Fruit fly (Drosophila melanogaster) whole organism, prepupa: Measurements from ENCODE around the gene Alp11.

Experiments
- Blimp-1 ChIP-seq: fragments of 200-800 bp; sonication (Bioruptor generic); optimal IDR thresholded peaks from 3 replicates; lab custom pipeline; 2017; ENCODE audit warnings: missing biosample characterization, missing genetic modification characterization, mild to moderate bottlenecking, moderate library complexity, missing genetic modification reagents
- CG10669 ChIP-seq: fragments of 200-800 bp; sonication (Bioruptor generic); optimal IDR thresholded peaks from 3 replicates; lab custom pipeline; 2018; ENCODE audit warnings: missing biosample characterization, mild to moderate bottlenecking, missing genetic modification characterization, moderate library complexity
- CG11294 ChIP-seq: fragments of 200-800 bp; sonication (Bioruptor generic); IDR thresholded peaks from 2 replicates; pipeline ENCODE4 v1.3.6; 2022; ENCODE audit warnings: missing biosample characterization, missing genetic modification characterization
- CG11762 ChIP-seq: fragments of 200-800 bp; sonication (Bioruptor generic); optimal IDR thresholded peaks from 3 replicates; lab custom pipeline; 2016; ENCODE audit warnings: missing biosample characterization, missing genetic modification characterization; ENCODE audit not compliant: insufficient read depth
- CG15336 ChIP-seq: fragments of 200-800 bp; sonication (Bioruptor generic); IDR thresholded peaks from 2 replicates; pipeline ENCODE4 v1.3.6; 2022; ENCODE audit warnings: missing biosample characterization, missing genetic modification characterization
- CG1621 ChIP-seq: fragments of 200-800 bp; sonication (Bioruptor generic); optimal IDR thresholded peaks from 3 replicates; lab custom pipeline; 2018; ENCODE audit warnings: missing biosample characterization, mild to moderate bottlenecking, missing genetic modification characterization
- CG16779 ChIP-seq: fragments of 200-800 bp; sonication (Bioruptor generic); optimal IDR thresholded peaks from 3 replicates; lab custom pipeline; 2017; ENCODE audit warnings: missing biosample characterization, mild to moderate bottlenecking, missing genetic modification characterization
- CG34406 ChIP-seq: fragments of 200-800 bp; sonication (Bioruptor generic); optimal IDR thresholded peaks from 3 replicates; lab custom pipeline; 2016; ENCODE audit warnings: missing biosample characterization, missing genetic modification characterization
- CG3919 ChIP-seq: fragments of 200-800 bp; sonication (Bioruptor generic); optimal IDR thresholded peaks from 3 replicates; lab custom pipeline; 2016; ENCODE audit warnings: missing biosample characterization, missing genetic modification characterization
- CG4318 ChIP-seq: fragments of 200-800 bp; sonication (Bioruptor generic); optimal IDR thresholded peaks from 3 replicates; lab custom pipeline; 2017; ENCODE audit warnings: missing biosample characterization, mild to moderate bottlenecking, missing genetic modification characterization
- CG6163 ChIP-seq: fragments of 200-800 bp; sonication (Bioruptor generic); IDR thresholded peaks from 3 replicates; pipeline ENCODE4 v1.3.6; 2022; ENCODE audit warnings: missing biosample characterization, missing genetic modification characterization
- CG6276 ChIP-seq: fragments of 200-800 bp; sonication (Bioruptor generic); optimal IDR thresholded peaks from 2 replicates; lab custom pipeline; 2017; ENCODE audit warnings: missing biosample characterization, mild to moderate bottlenecking, missing genetic modification characterization
- CG6792 ChIP-seq: fragments of 200-800 bp; sonication (Bioruptor generic); optimal IDR thresholded peaks from 3 replicates; lab custom pipeline; 2016; ENCODE audit warnings: missing biosample characterization, missing genetic modification characterization
- CG6808 ChIP-seq: fragments of 200-800 bp; sonication (Bioruptor generic); optimal IDR thresholded peaks from 3 replicates; lab custom pipeline; 2017; ENCODE audit warnings: missing biosample characterization, missing genetic modification characterization, mild to moderate bottlenecking, moderate library complexity, missing genetic modification reagents
- CG6854 ChIP-seq: fragments of 200-800 bp; sonication (Bioruptor generic); optimal IDR thresholded peaks from 2 replicates; lab custom pipeline; 2017; ENCODE audit warnings: missing biosample characterization, mild to moderate bottlenecking, missing genetic modification characterization
- CG7368 ChIP-seq: fragments of 200-800 bp; sonication (Bioruptor generic); optimal IDR thresholded peaks from 3 replicates; lab custom pipeline; 2016; ENCODE audit warnings: missing biosample characterization, missing genetic modification characterization
- CG8119 ChIP-seq: fragments of 200-800 bp; sonication (Bioruptor generic); IDR thresholded peaks from 3 replicates; pipeline ENCODE4 v1.3.6; 2022; ENCODE audit warnings: missing biosample characterization, missing genetic modification characterization
- CG8319 ChIP-seq: fragments of 200-800 bp; sonication (Bioruptor generic); optimal IDR thresholded peaks from 3 replicates; lab custom pipeline; 2016; ENCODE audit warnings: missing biosample characterization, missing genetic modification characterization
- CG8632 ChIP-seq: fragments of 200-800 bp; sonication (Bioruptor generic); optimal IDR thresholded peaks from 3 replicates; lab custom pipeline; 2016; ENCODE audit warnings: missing biosample characterization, missing genetic modification characterization
- CG9139 ChIP-seq: fragments of 200-800 bp; sonication (Bioruptor generic); optimal IDR thresholded peaks from 3 replicates; lab custom pipeline; 2017; ENCODE audit warnings: missing biosample characterization, mild to moderate bottlenecking, missing genetic modification characterization
- Eip78C ChIP-seq: fragments of 200-800 bp; sonication (Bioruptor generic); peaks from one replicate; lab custom pipeline; 2016; ENCODE audit warnings: missing biosample characterization, missing genetic modification characterization
- Eip93F ChIP-seq: fragments of 200-800 bp; sonication (Bioruptor generic); optimal IDR thresholded peaks from 2 replicates; lab custom pipeline; 2016; ENCODE audit warnings: missing biosample characterization, mild to moderate bottlenecking, missing genetic modification characterization
- Ets21C ChIP-seq: fragments of 200-800 bp; sonication (Bioruptor generic); optimal IDR thresholded peaks from 3 replicates; lab custom pipeline; 2016; ENCODE audit warnings: missing biosample characterization, missing genetic modification characterization
- Gug ChIP-seq: fragments of 200-800 bp; sonication (Bioruptor generic); IDR thresholded peaks from 2 replicates; pipeline ENCODE4 v1.3.6; 2022; ENCODE audit warnings: missing biosample characterization, missing genetic modification characterization
- Hr38 ChIP-seq: sonication (Bioruptor generic); optimal IDR thresholded peaks from 2 replicates; lab custom pipeline; 2016; ENCODE audit warnings: missing biosample characterization, missing genetic modification characterization
- Hr4 ChIP-seq: fragments of 200-800 bp; sonication (Bioruptor generic); optimal IDR thresholded peaks from 3 replicates; lab custom pipeline; 2016; ENCODE audit warnings: missing biosample characterization, missing genetic modification characterization
- Lpt ChIP-seq: fragments of 200-800 bp; sonication (Bioruptor generic); optimal IDR thresholded peaks from 3 replicates; lab custom pipeline; 2016; ENCODE audit warnings: missing biosample characterization, missing genetic modification characterization
- Met ChIP-seq: fragments of 200-800 bp; sonication (Bioruptor generic); optimal IDR thresholded peaks from 3 replicates; lab custom pipeline; 2016; ENCODE audit warnings: missing biosample characterization, missing genetic modification characterization
- OdsH ChIP-seq: fragments of 200-800 bp; sonication (Bioruptor generic); optimal IDR thresholded peaks from 3 replicates; lab custom pipeline; 2016; ENCODE audit warnings: missing biosample characterization, missing genetic modification characterization
- Smox ChIP-seq: fragments of 200-800 bp; sonication (Bioruptor generic); optimal IDR thresholded peaks from 3 replicates; lab custom pipeline; 2016; ENCODE audit warnings: missing biosample characterization, missing genetic modification characterization
- Sox102F ChIP-seq: fragments of 200-800 bp; sonication (Bioruptor generic); optimal IDR thresholded peaks from 2 replicates; lab custom pipeline; 2016; ENCODE audit warnings: missing biosample characterization, mild to moderate bottlenecking, missing genetic modification characterization
- Sox14 ChIP-seq: fragments of 200-800 bp; sonication (Bioruptor generic); optimal IDR thresholded peaks from 3 replicates; lab custom pipeline; 2016; ENCODE audit warnings: missing biosample characterization, missing genetic modification characterization
- achi ChIP-seq: fragments of 200-800 bp; sonication (Bioruptor generic); optimal IDR thresholded peaks from 3 replicates; lab custom pipeline; 2016; ENCODE audit warnings: missing biosample characterization, missing genetic modification characterization
- cyc ChIP-seq: fragments of 200-800 bp; sonication (Bioruptor generic); optimal IDR thresholded peaks from 3 replicates; lab custom pipeline; 2016; ENCODE audit warnings: missing biosample characterization, missing genetic modification characterization
- dsx ChIP-seq: fragments of 200-800 bp; optimal IDR thresholded peaks from 3 replicates; lab custom pipeline; 2019; ENCODE audit warnings: missing biosample characterization, mild to moderate bottlenecking, missing genetic modification characterization, moderate library complexity; ENCODE audit not compliant: poor library complexity, severe bottlenecking
- esn ChIP-seq: fragments of 200-800 bp; sonication (Bioruptor generic); optimal IDR thresholded peaks from 2 replicates; lab custom pipeline; 2016; ENCODE audit warnings: missing biosample characterization, mild to moderate bottlenecking, missing genetic modification characterization, moderate library complexity
- fd59A ChIP-seq: fragments of 200-800 bp; sonication (Bioruptor generic); optimal IDR thresholded peaks from 2 replicates; lab custom pipeline; 2017; ENCODE audit warnings: missing biosample characterization, mild to moderate bottlenecking, missing genetic modification characterization, missing genetic modification reagents
- fd85E ChIP-seq: fragments of 200-800 bp; sonication (Bioruptor generic); optimal IDR thresholded peaks from 3 replicates; lab custom pipeline; 2016; ENCODE audit warnings: missing biosample characterization, missing genetic modification characterization
- fkh ChIP-seq: fragments of 200-800 bp; sonication (Bioruptor generic); optimal IDR thresholded peaks from 3 replicates; lab custom pipeline; 2017; ENCODE audit warnings: missing biosample characterization, mild to moderate bottlenecking, missing genetic modification characterization, moderate library complexity
- lz ChIP-seq: fragments of 200-800 bp; sonication (Bioruptor generic); optimal IDR thresholded peaks from 3 replicates; lab custom pipeline; 2016; ENCODE audit warnings: missing biosample characterization, missing genetic modification characterization
- salr ChIP-seq, 2 experiments: fragments of 200-800 bp; sonication (Bioruptor generic); optimal IDR thresholded peaks; 3 replicates each; lab custom pipeline; 2016 to 2018; ENCODE audit warnings: missing biosample characterization in 2 of 2, missing genetic modification characterization in 2 of 2, mild to moderate bottlenecking in 1 of 2
- spab ChIP-seq: fragments of 200-800 bp; sonication (Bioruptor generic); optimal IDR thresholded peaks from 2 replicates; lab custom pipeline; 2017; ENCODE audit warnings: missing biosample characterization, mild to moderate bottlenecking, missing genetic modification characterization, missing genetic modification reagents
- ss ChIP-seq, 2 experiments: fragments of 200-800 bp; sonication (Bioruptor generic); optimal IDR thresholded peaks; 2 replicates in 1 of 2; 3 replicates in 1 of 2; lab custom pipeline; 2017 to 2018; ENCODE audit warnings: mild to moderate bottlenecking in 2 of 2, missing biosample characterization in 2 of 2, missing genetic modification characterization in 2 of 2, moderate library complexity in 1 of 2
- topi ChIP-seq: fragments of 200-800 bp; sonication (Bioruptor generic); optimal IDR thresholded peaks from 3 replicates; lab custom pipeline; 2016; ENCODE audit warnings: missing biosample characterization, missing genetic modification characterization
- vri ChIP-seq: fragments of 200-800 bp; sonication (Bioruptor generic); optimal IDR thresholded peaks from 3 replicates; lab custom pipeline; 2016; ENCODE audit warnings: missing biosample characterization, mild to moderate bottlenecking, missing genetic modification characterization

Gene Alp11

dm6 chrX:15610957-15611356 is 23.4 kb downstream of the Alp11 start (continued):
- peak; percentile 40; the same call in 1 of the 2 replicates for TF ChIP-seq CG15336 (GFP tag; lab: Robert Waterston, UW)
- no peak for TF ChIP-seq CG1621 (tag; lab: Kevin White, UChicago)

dm6 chrX:15611795-15612194 is 24.3 kb downstream of the Alp11 start:
- TF ChIP-seq CG15336 (GFP tag; lab: Robert Waterston, UW), result peak; percentile 34; the same call in 1 of the 2 replicates
- no peak for TF ChIP-seq Eip78C (GFP tag; lab: Kevin White, UChicago)
- no peak for TF ChIP-seq CG10669 (GFP tag; lab: Kevin White, UChicago)
- no peak for TF ChIP-seq Hr38 (GFP tag; lab: Kevin White, UChicago)
- TF ChIP-seq CG6854 (GFP tag; lab: Kevin White, UChicago), result no peak
- peak; percentile 64 for TF ChIP-seq CG3919 (GFP tag; lab: Kevin White, UChicago)
- TF ChIP-seq Lpt (GFP tag; lab: Kevin White, UChicago), result no peak
- TF ChIP-seq Hr4 (GFP tag; lab: Kevin White, UChicago), result no peak
- TF ChIP-seq Blimp-1 (GFP tag; lab: Kevin White, UChicago), result no peak
- TF ChIP-seq ss (GFP tag; optimal IDR thresholded peaks at IDR 0.05; lab: Kevin White, UChicago), result peak in 1 of 2 experiments; percentile 21
- TF ChIP-seq CG6276 (GFP tag; lab: Kevin White, UChicago), result no peak
- 0 out of 3 replicates have a peak, but pooled peaks have one; percentile 5 for TF ChIP-seq CG8119 (GFP tag; lab: Robert Waterston, UW)
- no peak for TF ChIP-seq cyc (GFP tag; lab: Kevin White, UChicago)
- TF ChIP-seq CG4318 (GFP tag; lab: Kevin White, UChicago), result no peak

dm6 chrX:15615426-15615825 is 27.9 kb downstream of the Alp11 start:
- TF ChIP-seq spab (GFP tag; lab: Kevin White, UChicago) (no peak), Gug (peak; percentile 77), CG6163 (peak; percentile 74), OdsH (GFP tag; lab: Kevin White, UChicago) (peak; percentile 61), CG8319 (GFP tag; lab: Kevin White, UChicago) (no peak), Ets21C (peak; percentile 37), fkh (no peak), CG34406 (GFP tag; lab: Kevin White, UChicago) (peak; percentile 42), fd85E (GFP tag; lab: Kevin White, UChicago) (no peak), Met (peak; percentile 70), CG3919 (GFP tag; lab: Kevin White, UChicago) (peak; percentile 55), fd59A (GFP tag; lab: Kevin White, UChicago) (no peak), cyc (GFP tag; lab: Kevin White, UChicago) (peak; percentile 62), Hr4 (GFP tag; lab: Kevin White, UChicago) (peak; percentile 61), CG6854 (GFP tag; lab: Kevin White, UChicago) (no peak), CG11294 (peak; percentile 40), salr (GFP tag; optimal IDR thresholded peaks at IDR 0.05; lab: Kevin White, UChicago) (peak in 1 of 2 experiments; percentile 50), CG6792 (peak; percentile 3), CG16779 (tag; lab: Kevin White, UChicago) (no peak), CG11762 (GFP tag; lab: Kevin White, UChicago) (no peak), Eip93F (GFP tag; lab: Kevin White, UChicago) (no peak), esn (GFP tag; lab: Kevin White, UChicago) (peak; percentile 64), CG1621 (tag; lab: Kevin White, UChicago) (no peak), achi (GFP tag; lab: Kevin White, UChicago) (peak; percentile 55), CG6276 (GFP tag; lab: Kevin White, UChicago) (peak; percentile 53), CG15336 (GFP tag; lab: Robert Waterston, UW) (peak; percentile 74), lz (peak; percentile 63), Blimp-1 (GFP tag; lab: Kevin White, UChicago) (no peak), CG8632 (GFP tag; lab: Kevin White, UChicago) (peak; percentile 19), Hr38 (GFP tag; lab: Kevin White, UChicago) (no peak), vri (GFP tag; lab: Kevin White, UChicago) (no peak), CG9139 (GFP tag; lab: Kevin White, UChicago) (no peak), Sox102F (GFP tag; lab: Kevin White, UChicago) (peak; percentile 42), dsx (no peak), CG10669 (GFP tag; lab: Kevin White, UChicago) (peak; percentile 34), CG6808 (GFP tag; lab: Kevin White, UChicago) (no peak), Smox (GFP tag; lab: Kevin White, UChicago) (peak; percentile 46), topi (GFP tag; lab: Kevin White, UChicago) (peak; percentile 58), Sox14 (GFP tag; lab: Kevin White, UChicago) (peak; percentile 45), CG4318 (GFP tag; lab: Kevin White, UChicago) (peak; percentile 31), CG7368 (GFP tag; lab: Kevin White, UChicago) (no peak)
